Fruit fly (Drosophila melanogaster): ENCODE results near the gene CG4592.
A peak's percentile ranks its signal among the peaks of the same experiment; 100 is the strongest.

CG4592 gene

DNA sequence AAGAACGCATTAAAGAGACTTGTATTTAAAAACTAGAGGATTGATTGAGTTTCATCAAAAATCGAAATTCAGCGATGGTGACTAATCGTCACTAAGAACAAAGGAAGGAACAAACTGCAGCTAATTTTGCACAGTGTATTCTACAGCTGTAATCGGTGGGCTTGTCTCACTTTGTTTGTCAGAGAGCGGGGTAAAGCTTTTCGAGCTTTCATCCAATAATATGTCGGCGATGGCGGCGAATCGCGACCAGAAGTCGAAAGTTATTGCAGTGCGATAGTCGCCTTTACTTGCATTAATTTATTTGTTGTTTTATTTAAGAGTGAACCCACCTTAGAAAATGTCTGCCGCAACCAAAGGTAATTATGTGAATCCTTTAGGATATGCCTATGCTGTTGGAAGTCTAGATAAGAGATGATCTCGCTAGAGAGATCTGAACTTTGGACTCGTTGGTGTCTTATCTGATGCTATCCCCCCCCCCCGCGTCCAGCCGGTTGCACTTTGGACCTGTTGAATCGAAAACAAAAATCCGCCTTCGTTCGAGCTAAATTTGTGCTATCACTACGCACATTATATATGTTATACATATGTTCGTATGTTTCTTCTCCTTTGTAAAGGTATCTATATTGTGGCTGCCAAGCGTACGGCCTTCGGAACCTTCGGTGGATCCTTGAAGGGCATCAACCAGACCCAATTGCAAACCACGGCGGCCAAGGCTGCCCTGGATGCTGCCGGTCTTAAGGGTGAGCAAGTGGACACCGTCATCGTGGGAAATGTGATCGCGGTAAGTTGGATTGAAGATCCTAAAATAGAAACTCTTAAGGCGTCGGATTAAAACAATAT, 6.2 kb upstream of the CG4592 start, which contains the start of gene yip2 (continued):
- TF ChIP-seq salm (tag; optimal IDR thresholded peaks at IDR 0.05): peak; percentile 29
- no peak for TF ChIP-seq Six4 (GFP tag; optimal IDR thresholded peaks at IDR 0.05)
- TF ChIP-seq CG17612 (GFP tag; IDR thresholded peaks at IDR 0.05): no peak
- peak; percentile 37 for TF ChIP-seq CG7987 (GFP tag; optimal IDR thresholded peaks at IDR 0.05)
- peak in 1 of 2 experiments; percentile 84 for TF ChIP-seq crp (GFP tag; optimal IDR thresholded peaks at IDR 0.05)
- TF ChIP-seq CG9609 (GFP tag; optimal IDR thresholded peaks at IDR 0.05): peak; percentile 39
- peak; percentile 69 for TF ChIP-seq unpg (GFP tag; optimal IDR thresholded peaks at IDR 0.05)
- TF ChIP-seq CG13424 (tag; optimal IDR thresholded peaks at IDR 0.05): peak; percentile 73
- peak; percentile 74 for TF ChIP-seq CG12769 (tag; optimal IDR thresholded peaks at IDR 0.05)
- peak; percentile 34 for TF ChIP-seq CG12942 (GFP tag; optimal IDR thresholded peaks at IDR 0.05)
- TF ChIP-seq CG4282 (GFP tag; optimal IDR thresholded peaks at IDR 0.05): peak; percentile 36
- peak; percentile 8 for TF ChIP-seq gro (GFP tag; optimal IDR thresholded peaks at IDR 0.05)
- peak; percentile 62 for TF ChIP-seq CG12071 (GFP tag; optimal IDR thresholded peaks at IDR 0.05)
- TF ChIP-seq az2 (GFP tag; optimal IDR thresholded peaks at IDR 0.05): peak; percentile 53
- TF ChIP-seq Tbp (GFP tag; optimal IDR thresholded peaks at IDR 0.05): no peak
- no peak for TF ChIP-seq z (GFP tag; IDR thresholded peaks at IDR 0.05)
- no peak for TF ChIP-seq usp (GFP tag; optimal IDR thresholded peaks at IDR 0.05)
- TF ChIP-seq caup (GFP tag; optimal IDR thresholded peaks at IDR 0.05; ENCODE audit: severe bottlenecking): peak; percentile 55
- TF ChIP-seq CG9727 (GFP tag; optimal IDR thresholded peaks at IDR 0.05): peak; percentile 39
- no peak; the same call in 1 of the 2 replicates for TF ChIP-seq peb (GFP tag; IDR thresholded peaks at IDR 0.05)
- peak in 1 of 2 experiments; percentile 18 for TF ChIP-seq Trl (optimal IDR thresholded peaks at IDR 0.05)
- peak; percentile 59 for TF ChIP-seq Trl (GFP tag; optimal IDR thresholded peaks at IDR 0.05)
- TF ChIP-seq CG6813 (GFP tag; optimal IDR thresholded peaks at IDR 0.05): peak; percentile 60
- TF ChIP-seq Atf3 (GFP tag; optimal IDR thresholded peaks at IDR 0.05): peak; percentile 45
- no peak for TF ChIP-seq Dp (GFP tag; optimal IDR thresholded peaks at IDR 0.05)
- no peak for TF ChIP-seq Hey (tag; optimal IDR thresholded peaks at IDR 0.05)
- no peak for TF ChIP-seq CG9437 (GFP tag; optimal IDR thresholded peaks at IDR 0.05)
- no peak for TF ChIP-seq jigr1 (GFP tag; IDR thresholded peaks at IDR 0.05)
- TF ChIP-seq CG6683 (GFP tag; optimal IDR thresholded peaks at IDR 0.05): peak; percentile 36
- TF ChIP-seq trem (tag; optimal IDR thresholded peaks at IDR 0.05): no peak
- peak; percentile 10 for TF ChIP-seq org-1 (GFP tag; optimal IDR thresholded peaks at IDR 0.05)
- peak; percentile 15 for TF ChIP-seq CG12155 (GFP tag; optimal IDR thresholded peaks at IDR 0.05)
- peak; percentile 17 for TF ChIP-seq Mad (GFP tag; optimal IDR thresholded peaks at IDR 0.05)
- no peak for TF ChIP-seq Opbp (GFP tag; IDR thresholded peaks at IDR 0.05; ENCODE audit: partially characterized antibody)
- TF ChIP-seq Vsx1 (GFP tag; optimal IDR thresholded peaks at IDR 0.05): no peak
- TF ChIP-seq CG7928 (GFP tag; optimal IDR thresholded peaks at IDR 0.05): no peak
- no peak; the same call in 1 of the 2 replicates for TF ChIP-seq bowl (GFP tag; IDR thresholded peaks at IDR 0.05)
- peak; percentile 58 to 100 for TF ChIP-seq bsh (GFP tag; optimal IDR thresholded peaks at IDR 0.05)
- no peak for TF ChIP-seq ac (GFP tag; optimal IDR thresholded peaks at IDR 0.05)
- no peak for TF ChIP-seq gsb (GFP tag; IDR thresholded peaks at IDR 0.05)
- TF ChIP-seq pzg (GFP tag; optimal IDR thresholded peaks at IDR 0.05): peak; percentile 11
- TF ChIP-seq nom (GFP tag; optimal IDR thresholded peaks at IDR 0.05): peak; percentile 100
- TF ChIP-seq dmrt99B (tag; optimal IDR thresholded peaks at IDR 0.05): peak; percentile 60
- TF ChIP-seq luna (GFP tag; optimal IDR thresholded peaks at IDR 0.05): no peak
- TF ChIP-seq CG7839 (tag; optimal IDR thresholded peaks at IDR 0.05): peak; percentile 55
- no peak for TF ChIP-seq fd64A (GFP tag; optimal IDR thresholded peaks at IDR 0.05)
